Worm (Caenorhabditis elegans) whole organism, L3 larva: ENCODE data around the gene cls-2.

Source experiments
- R02D3.7 ChIP-seq: fragments of 150-350 bp; optimal IDR thresholded peaks from 2 replicates; lab custom pipeline; 2014; ENCODE audit warnings: missing biosample characterization, missing genetic modification characterization
- ZK546.5 ChIP-seq: sonication (generic microtip); optimal IDR thresholded peaks from 2 replicates; lab custom pipeline; 2017; ENCODE audit warnings: missing biosample characterization, missing genetic modification characterization
- aly-2 ChIP-seq: fragments of 150-350 bp; optimal IDR thresholded peaks from 2 replicates; lab custom pipeline; 2014; ENCODE audit warnings: missing biosample characterization, missing genetic modification characterization
- ama-1 ChIP-seq: fragments of 150-350 bp; optimal IDR thresholded peaks from 2 replicates; lab custom pipeline; 2018
- ceh-16 ChIP-seq: sonication (generic microtip); optimal IDR thresholded peaks from 2 replicates; lab custom pipeline; 2017; ENCODE audit warnings: missing biosample characterization, missing genetic modification characterization
- ceh-28 ChIP-seq: fragments of 150-350 bp; optimal IDR thresholded peaks from 2 replicates; lab custom pipeline; 2014; ENCODE audit warnings: missing biosample characterization, missing genetic modification reagents, missing genetic modification characterization
- ceh-82 ChIP-seq: fragments of 150-350 bp; optimal IDR thresholded peaks from 2 replicates; lab custom pipeline; 2014; ENCODE audit warnings: missing biosample characterization, missing genetic modification characterization
- ceh-9 ChIP-seq: sonication (generic microtip); optimal IDR thresholded peaks from 2 replicates; lab custom pipeline; 2018; ENCODE audit warnings: missing biosample characterization, missing genetic modification characterization
- daf-12 ChIP-seq: fragments of 150-350 bp; optimal IDR thresholded peaks from 2 replicates; lab custom pipeline; 2014; ENCODE audit warnings: missing biosample characterization, missing genetic modification reagents, missing genetic modification characterization
- egl-27 ChIP-seq: sonication (generic microtip); optimal IDR thresholded peaks from 4 replicates; lab custom pipeline; 2017; ENCODE audit warnings: missing biosample characterization, missing genetic modification reagents, missing genetic modification characterization
- egl-5 ChIP-seq: fragments of 150-350 bp; optimal IDR thresholded peaks from 2 replicates; lab custom pipeline; 2017; ENCODE audit warnings: missing biosample characterization, missing genetic modification reagents, missing genetic modification characterization, inconsistent platforms
- elt-1 ChIP-seq: fragments of 150-350 bp; optimal IDR thresholded peaks from 2 replicates; lab custom pipeline; 2014; ENCODE audit warnings: missing biosample characterization, missing genetic modification characterization
- elt-2 ChIP-seq: sonication (generic microtip); optimal IDR thresholded peaks from 2 replicates; lab custom pipeline; 2016; ENCODE audit warnings: missing genetic modification reagents, mild to moderate bottlenecking, missing genetic modification characterization, missing compliant biosample characterization
- elt-3 ChIP-seq, 3 experiments: fragments of 150-350 bp in 1 of 3; sonication (generic microtip) in 2 of 3; optimal IDR thresholded peaks; 2 replicates in 2 of 3; 4 replicates in 1 of 3; lab custom pipeline; 2014 to 2017; ENCODE audit warnings: missing biosample characterization in 3 of 3, missing genetic modification characterization in 3 of 3
- fkh-10 ChIP-seq: sonication (generic microtip); optimal IDR thresholded peaks from 2 replicates; lab custom pipeline; 2017; ENCODE audit warnings: missing biosample characterization, missing genetic modification reagents, missing genetic modification characterization
- fkh-2 ChIP-seq: fragments of 150-350 bp; optimal IDR thresholded peaks from 2 replicates; lab custom pipeline; 2014; ENCODE audit warnings: missing biosample characterization, missing genetic modification reagents, missing genetic modification characterization
- fos-1 ChIP-seq: fragments of 150-350 bp; optimal IDR thresholded peaks from 2 replicates; lab custom pipeline; 2014; ENCODE audit warnings: missing biosample characterization, missing genetic modification characterization
- hmg-11 ChIP-seq: sonication (generic microtip); optimal IDR thresholded peaks from 2 replicates; lab custom pipeline; 2016; ENCODE audit warnings: missing genetic modification characterization, missing compliant biosample characterization
- jun-1 ChIP-seq: fragments of 150-350 bp; optimal IDR thresholded peaks from 2 replicates; lab custom pipeline; 2014; ENCODE audit warnings: missing biosample characterization, missing genetic modification reagents, missing genetic modification characterization
- lin-15B ChIP-seq: fragments of 150-350 bp; optimal IDR thresholded peaks from 2 replicates; lab custom pipeline; 2014; ENCODE audit warnings: missing biosample characterization, missing genetic modification characterization
- lsy-12 ChIP-seq: sonication (generic microtip); optimal IDR thresholded peaks from 2 replicates; lab custom pipeline; 2016; ENCODE audit warnings: mild to moderate bottlenecking, missing genetic modification characterization, missing compliant biosample characterization
- mdl-1 ChIP-seq: fragments of 150-350 bp; optimal IDR thresholded peaks from 2 replicates; lab custom pipeline; 2014; ENCODE audit warnings: missing biosample characterization, missing genetic modification characterization
- mml-1 ChIP-seq: fragments of 150-350 bp; sonication (generic microtip); optimal IDR thresholded peaks from 3 replicates; lab custom pipeline; 2014; ENCODE audit warnings: missing biosample characterization, missing genetic modification characterization
- nfya-1 ChIP-seq: sonication (generic microtip); optimal IDR thresholded peaks from 2 replicates; lab custom pipeline; 2017; ENCODE audit warnings: missing genetic modification characterization, mild to moderate bottlenecking, missing compliant biosample characterization, antibody characterized with exemption, moderate library complexity; ENCODE audit not compliant: insufficient read depth
- nhr-11 ChIP-seq: fragments of 150-350 bp; optimal IDR thresholded peaks from 2 replicates; lab custom pipeline; 2014; ENCODE audit warnings: missing biosample characterization, missing genetic modification characterization
- nhr-12 ChIP-seq: fragments of 150-350 bp; optimal IDR thresholded peaks from 2 replicates; lab custom pipeline; 2014; ENCODE audit warnings: missing biosample characterization, missing genetic modification characterization
- nhr-23 ChIP-seq: fragments of 150-350 bp; optimal IDR thresholded peaks from 2 replicates; lab custom pipeline; 2014; ENCODE audit warnings: missing biosample characterization, missing genetic modification reagents, missing genetic modification characterization
- nhr-237 ChIP-seq: fragments of 150-350 bp; optimal IDR thresholded peaks from 2 replicates; lab custom pipeline; 2014; ENCODE audit warnings: missing biosample characterization, missing genetic modification characterization
- nhr-25 ChIP-seq: sonication (generic microtip); optimal IDR thresholded peaks from 2 replicates; lab custom pipeline; 2017; ENCODE audit warnings: missing biosample characterization, missing genetic modification characterization
- nhr-28 ChIP-seq: fragments of 150-350 bp; optimal IDR thresholded peaks from 2 replicates; lab custom pipeline; 2014; ENCODE audit warnings: missing biosample characterization, missing genetic modification characterization
- nhr-43 ChIP-seq: sonication (generic microtip); optimal IDR thresholded peaks from 2 replicates; lab custom pipeline; 2016; ENCODE audit warnings: mild to moderate bottlenecking, missing genetic modification characterization, missing compliant biosample characterization; ENCODE audit not compliant: poor library complexity, severe bottlenecking
- nhr-67 ChIP-seq: fragments of 150-350 bp; optimal IDR thresholded peaks from 2 replicates; lab custom pipeline; 2014; ENCODE audit warnings: missing biosample characterization, missing genetic modification characterization
- nhr-76 ChIP-seq: fragments of 150-350 bp; sonication (generic microtip); optimal IDR thresholded peaks from 5 replicates; lab custom pipeline; 2014; ENCODE audit warnings: missing biosample characterization, missing genetic modification characterization
- nhr-77 ChIP-seq: fragments of 150-350 bp; optimal IDR thresholded peaks from 2 replicates; lab custom pipeline; 2014; ENCODE audit warnings: missing biosample characterization, missing genetic modification characterization
- pha-4 ChIP-seq: fragments of 150-350 bp; optimal IDR thresholded peaks from 2 replicates; lab custom pipeline; 2014; ENCODE audit warnings: missing biosample characterization, missing genetic modification reagents, missing genetic modification characterization
- pqm-1 ChIP-seq: fragments of 150-350 bp; optimal IDR thresholded peaks from 2 replicates; lab custom pipeline; 2017; ENCODE audit warnings: missing biosample characterization, missing genetic modification characterization, inconsistent platforms
- sea-2 ChIP-seq: fragments of 150-350 bp; sonication (generic microtip); optimal IDR thresholded peaks from 4 replicates; lab custom pipeline; 2014; ENCODE audit warnings: missing biosample characterization, missing genetic modification reagents, missing genetic modification characterization
- skn-1 ChIP-seq: fragments of 150-350 bp; optimal IDR thresholded peaks from 2 replicates; lab custom pipeline; 2014; ENCODE audit warnings: missing biosample characterization, missing genetic modification characterization
- snpc-4 ChIP-seq: fragments of 150-350 bp; optimal IDR thresholded peaks from 2 replicates; lab custom pipeline; 2014; ENCODE audit warnings: missing biosample characterization, missing genetic modification characterization
- tbx-2 ChIP-seq: sonication (generic microtip); optimal IDR thresholded peaks from 2 replicates; lab custom pipeline; 2016; ENCODE audit warnings: mild to moderate bottlenecking, missing genetic modification characterization, missing compliant biosample characterization
- unc-39 ChIP-seq: sonication (generic microtip); optimal IDR thresholded peaks from 4 replicates; lab custom pipeline; 2017; ENCODE audit warnings: missing biosample characterization, missing genetic modification characterization
- zag-1 ChIP-seq: fragments of 150-350 bp; optimal IDR thresholded peaks from 2 replicates; lab custom pipeline; 2014; ENCODE audit warnings: missing biosample characterization, missing genetic modification characterization
- ztf-11 ChIP-seq: fragments of 150-350 bp; optimal IDR thresholded peaks from 2 replicates; lab custom pipeline; 2014; ENCODE audit warnings: missing biosample characterization, missing genetic modification characterization
- ztf-4 ChIP-seq: fragments of 150-350 bp; optimal IDR thresholded peaks from 2 replicates; lab custom pipeline; 2014; ENCODE audit warnings: missing biosample characterization, missing genetic modification characterization

Gene cls-2

ce11 chrIII:9053740-9054252 is 1.1 kb upstream of the cls-2 start, which contains the start of gene R107.5 (continued):
- peak; percentile 56 for TF ChIP-seq mml-1
- peak; percentile 49 for TF ChIP-seq fkh-10 (GFP tag; lab: Kevin White, UChicago)
- TF ChIP-seq mdl-1 = peak; percentile 87
- peak; percentile 41 for TF ChIP-seq fos-1 (tag; lab: Kevin White, UChicago)
- peak; percentile 30 for TF ChIP-seq egl-27 (tag; lab: Kevin White, UChicago)
- TF ChIP-seq nhr-11 (tag; lab: Kevin White, UChicago) = no peak
- peak; percentile 82 for TF ChIP-seq hmg-11 (tag; lab: Kevin White, UChicago)
- peak; percentile 91 for TF ChIP-seq tbx-2
- peak; percentile 99 for TF ChIP-seq lsy-12 (tag; lab: Kevin White, UChicago)
- TF ChIP-seq daf-12 (tag; lab: Kevin White, UChicago) = no peak
- TF ChIP-seq nhr-237 (tag; lab: Kevin White, UChicago) = no peak
- no peak for TF ChIP-seq unc-39 (tag; lab: Kevin White, UChicago)
- peak; percentile 79 for TF ChIP-seq lin-15B (tag; lab: Kevin White, UChicago)
- TF ChIP-seq R02D3.7 (tag; lab: Kevin White, UChicago) = peak; percentile 62
- peak; percentile 26 for TF ChIP-seq pqm-1 (tag; lab: Kevin White, UChicago)
- peak; percentile 67 for TF ChIP-seq elt-2 (tag; lab: Kevin White, UChicago)
- no peak for TF ChIP-seq nhr-76 (tag; lab: Kevin White, UChicago)
- no peak for TF ChIP-seq ceh-82 (tag; lab: Kevin White, UChicago)
- peak; percentile 27 for TF ChIP-seq ztf-4 (tag; lab: Kevin White, UChicago)
- no peak for TF ChIP-seq aly-2 (tag; lab: Kevin White, UChicago)
- peak; percentile 97 for TF ChIP-seq nhr-23 (tag; lab: Kevin White, UChicago)
- TF ChIP-seq ceh-9 = no peak
- TF ChIP-seq nhr-67 (tag; lab: Kevin White, UChicago) = no peak

- TF ChIP-seq ceh-28 (tag; lab: Kevin White, UChicago) (no peak), egl-5 (tag; lab: Kevin White, UChicago) (no peak), fkh-2 (tag; lab: Kevin White, UChicago) (no peak), sea-2 (GFP tag; lab: Kevin White, UChicago) (no peak), pqm-1 (tag; lab: Kevin White, UChicago) (no peak), nhr-43 (tag; lab: Kevin White, UChicago) (no peak), nhr-237 (tag; lab: Kevin White, UChicago) (no peak), tbx-2 (no peak), skn-1 (peak; percentile 94), nhr-28 (tag; lab: Kevin White, UChicago) (no peak), nhr-67 (tag; lab: Kevin White, UChicago) (no peak), elt-3 (tag; optimal IDR thresholded peaks at IDR 0.05; lab: Kevin White, UChicago) (no peak), nfya-1 (tag; lab: Kevin White, UChicago) (peak; percentile 38), elt-1 (no peak), zag-1 (tag; lab: Kevin White, UChicago) (no peak), snpc-4 (tag; lab: Kevin White, UChicago) (no peak), R02D3.7 (tag; lab: Kevin White, UChicago) (no peak), nhr-77 (tag; lab: Kevin White, UChicago) (no peak), ZK546.5 (no peak), egl-27 (tag; lab: Kevin White, UChicago) (no peak), ztf-4 (tag; lab: Kevin White, UChicago) (no peak), nhr-25 (tag; lab: Kevin White, UChicago) (no peak), aly-2 (tag; lab: Kevin White, UChicago) (no peak), unc-39 (tag; lab: Kevin White, UChicago) (no peak), ceh-82 (tag; lab: Kevin White, UChicago) (no peak), pha-4 (tag; lab: Kevin White, UChicago) (peak; percentile 66), ama-1 (peak; percentile 60), ceh-16 (tag; lab: Kevin White, UChicago) (no peak), elt-2 (tag; lab: Kevin White, UChicago) (peak; percentile 65), lsy-12 (tag; lab: Kevin White, UChicago) (peak; percentile 11), hmg-11 (tag; lab: Kevin White, UChicago) (peak; percentile 4), nhr-76 (tag; lab: Kevin White, UChicago) (no peak), mml-1 (no peak), lin-15B (tag; lab: Kevin White, UChicago) (no peak), ztf-11 (tag; lab: Kevin White, UChicago) (no peak), jun-1 (no peak), fos-1 (tag; lab: Kevin White, UChicago) (no peak), nhr-23 (tag; lab: Kevin White, UChicago) (no peak), nhr-11 (tag; lab: Kevin White, UChicago) (no peak), fkh-10 (GFP tag; lab: Kevin White, UChicago) (no peak), nhr-12 (tag; lab: Kevin White, UChicago) (no peak), ceh-9 (no peak), mdl-1 (no peak)
These were observed 4.2 kb downstream of the cls-2 start, which contains the start of gene gst-1 for ce11 chrIII:9058959-9059534. Gene gst-1 (plus strand): TSS chrIII:9059331.
